Fruit fly (Drosophila melanogaster): ENCODE measurements around the gene kek6.

The kek6 gene

dm6 chr3R:31683048-31683857, 61.3 kb downstream of the kek6 start:
- TF ChIP-seq Dfd (GFP tag; optimal IDR thresholded peaks at IDR 0.05) (no peak), tai (GFP tag; optimal IDR thresholded peaks at IDR 0.05) (no peak), psq (GFP tag; optimal IDR thresholded peaks at IDR 0.05) (no peak), lola (GFP tag; optimal IDR thresholded peaks at IDR 0.05) (no peak), dsf (GFP tag; optimal IDR thresholded peaks at IDR 0.05; ENCODE audit: borderline replicate concordance) (no peak), sage (GFP tag; optimal IDR thresholded peaks at IDR 0.05) (no peak), Sp1 (GFP tag; optimal IDR thresholded peaks at IDR 0.05) (peak; percentile 20), CG9705 (GFP tag; optimal IDR thresholded peaks at IDR 0.05) (no peak), br (GFP tag; optimal IDR thresholded peaks at IDR 0.05) (peak; percentile 32), Dif (GFP tag; optimal IDR thresholded peaks at IDR 0.05; ENCODE audit: partially characterized antibody) (no peak), dmrt93B (GFP tag; optimal IDR thresholded peaks at IDR 0.05) (no peak), Rel (GFP tag; optimal IDR thresholded peaks at IDR 0.05) (no peak), Rel (tag; optimal IDR thresholded peaks at IDR 0.05) (no peak), Jra (GFP tag; optimal IDR thresholded peaks at IDR 0.05) (no peak), ey (GFP tag; optimal IDR thresholded peaks at IDR 0.05) (peak; percentile 2), Myc (optimal IDR thresholded peaks at IDR 0.05) (no peak), foxo (GFP tag; optimal IDR thresholded peaks at IDR 0.05) (peak in 1 of 2 experiments; percentile 61), usp (GFP tag; optimal IDR thresholded peaks at IDR 0.05) (no peak), Vsx2 (GFP tag; optimal IDR thresholded peaks at IDR 0.05; ENCODE audit: partially characterized antibody) (no peak), fru (GFP tag; optimal IDR thresholded peaks at IDR 0.05) (peak; percentile 64), CrebA (GFP tag; optimal IDR thresholded peaks at IDR 0.05; ENCODE audit: borderline replicate concordance) (no peak), Hr78 (GFP tag; optimal IDR thresholded peaks at IDR 0.05) (no peak), N (GFP tag; optimal IDR thresholded peaks at IDR 0.05) (no peak), Hnf4 (GFP tag; optimal IDR thresholded peaks at IDR 0.05) (no peak), Abd-B (GFP tag; optimal IDR thresholded peaks at IDR 0.05) (no peak), CG32264 (GFP tag; optimal IDR thresholded peaks at IDR 0.05) (no peak), HLH106 (tag; optimal IDR thresholded peaks at IDR 0.05) (peak; percentile 11), h (GFP tag; optimal IDR thresholded peaks at IDR 0.05) (peak; percentile 49), rgr (GFP tag; optimal IDR thresholded peaks at IDR 0.05) (peak; percentile 13), Mio (GFP tag; optimal IDR thresholded peaks at IDR 0.05) (no peak), GATAd (GFP tag; optimal IDR thresholded peaks at IDR 0.05) (no peak), jim (GFP tag; optimal IDR thresholded peaks at IDR 0.05) (no peak), pan (optimal IDR thresholded peaks at IDR 0.05) (no peak), woc (GFP tag; optimal IDR thresholded peaks at IDR 0.05) (peak; percentile 46), Hr83 (GFP tag; optimal IDR thresholded peaks at IDR 0.05; ENCODE audit: poor library complexity, severe bottlenecking) (no peak), OdsH (GFP tag; optimal IDR thresholded peaks at IDR 0.05) (no peak), sv (GFP tag; optimal IDR thresholded peaks at IDR 0.05) (no peak), dl (GFP tag; optimal IDR thresholded peaks at IDR 0.05; ENCODE audit: insufficient read depth in 1 of 2, partially characterized antibody in 2 of 2) (no peak), brk (GFP tag; optimal IDR thresholded peaks at IDR 0.05) (no peak)

dm6 chr3R:31686692-31687351, 64.9 kb downstream of the kek6 start:
- no peak for TF ChIP-seq lola (GFP tag; optimal IDR thresholded peaks at IDR 0.05)
- peak; percentile 84 for TF ChIP-seq OdsH (GFP tag; optimal IDR thresholded peaks at IDR 0.05)
- peak; percentile 84 for TF ChIP-seq sage (GFP tag; optimal IDR thresholded peaks at IDR 0.05)
- no peak for TF ChIP-seq dl (GFP tag; optimal IDR thresholded peaks at IDR 0.05; ENCODE audit: insufficient read depth in 1 of 2, partially characterized antibody in 2 of 2)
- no peak for TF ChIP-seq Vsx2 (GFP tag; optimal IDR thresholded peaks at IDR 0.05; ENCODE audit: partially characterized antibody)
- peak; percentile 79 for TF ChIP-seq CG9705 (GFP tag; optimal IDR thresholded peaks at IDR 0.05)
- TF ChIP-seq GATAd (GFP tag; optimal IDR thresholded peaks at IDR 0.05) = no peak
- TF ChIP-seq dsf (GFP tag; optimal IDR thresholded peaks at IDR 0.05; ENCODE audit: borderline replicate concordance) = no peak
- no peak for TF ChIP-seq Dif (GFP tag; optimal IDR thresholded peaks at IDR 0.05; ENCODE audit: partially characterized antibody)
- TF ChIP-seq dmrt93B (GFP tag; optimal IDR thresholded peaks at IDR 0.05) = peak; percentile 70
- no peak for TF ChIP-seq Dfd (GFP tag; optimal IDR thresholded peaks at IDR 0.05)
- TF ChIP-seq h (GFP tag; optimal IDR thresholded peaks at IDR 0.05) = peak; percentile 90
- peak; percentile 57 for TF ChIP-seq tai (GFP tag; optimal IDR thresholded peaks at IDR 0.05)
- TF ChIP-seq usp (GFP tag; optimal IDR thresholded peaks at IDR 0.05) = no peak
- peak in 1 of 2 experiments; percentile 91 for TF ChIP-seq foxo (GFP tag; optimal IDR thresholded peaks at IDR 0.05)
- TF ChIP-seq psq (GFP tag; optimal IDR thresholded peaks at IDR 0.05) = peak; percentile 79
- no peak for TF ChIP-seq CG32264 (GFP tag; optimal IDR thresholded peaks at IDR 0.05)
- TF ChIP-seq Rel (GFP tag; optimal IDR thresholded peaks at IDR 0.05) = no peak
- TF ChIP-seq Rel (tag; optimal IDR thresholded peaks at IDR 0.05) = peak; percentile 61
- TF ChIP-seq brk (GFP tag; optimal IDR thresholded peaks at IDR 0.05) = peak; percentile 59
- no peak for TF ChIP-seq CrebA (GFP tag; optimal IDR thresholded peaks at IDR 0.05; ENCODE audit: borderline replicate concordance)
- peak; percentile 87 for TF ChIP-seq ey (GFP tag; optimal IDR thresholded peaks at IDR 0.05)
- peak; percentile 83 for TF ChIP-seq br (GFP tag; optimal IDR thresholded peaks at IDR 0.05)
- TF ChIP-seq N (GFP tag; optimal IDR thresholded peaks at IDR 0.05) = no peak
- TF ChIP-seq sv (GFP tag; optimal IDR thresholded peaks at IDR 0.05) = peak; percentile 81
- TF ChIP-seq pan (optimal IDR thresholded peaks at IDR 0.05) = no peak
- no peak for TF ChIP-seq Mio (GFP tag; optimal IDR thresholded peaks at IDR 0.05)
- no peak for TF ChIP-seq jim (GFP tag; optimal IDR thresholded peaks at IDR 0.05)
- TF ChIP-seq woc (GFP tag; optimal IDR thresholded peaks at IDR 0.05) = peak; percentile 63
- no peak for TF ChIP-seq Abd-B (GFP tag; optimal IDR thresholded peaks at IDR 0.05)
- TF ChIP-seq rgr (GFP tag; optimal IDR thresholded peaks at IDR 0.05) = peak; percentile 83
- TF ChIP-seq Sp1 (GFP tag; optimal IDR thresholded peaks at IDR 0.05) = peak; percentile 89
- TF ChIP-seq fru (GFP tag; optimal IDR thresholded peaks at IDR 0.05) = peak; percentile 92
- TF ChIP-seq Jra (GFP tag; optimal IDR thresholded peaks at IDR 0.05) = peak; percentile 65
- TF ChIP-seq Hnf4 (GFP tag; optimal IDR thresholded peaks at IDR 0.05) = peak; percentile 84
- TF ChIP-seq Hr78 (GFP tag; optimal IDR thresholded peaks at IDR 0.05) = no peak
- TF ChIP-seq Myc (optimal IDR thresholded peaks at IDR 0.05) = no peak
- no peak for TF ChIP-seq Hr83 (GFP tag; optimal IDR thresholded peaks at IDR 0.05; ENCODE audit: poor library complexity, severe bottlenecking)
- TF ChIP-seq HLH106 (tag; optimal IDR thresholded peaks at IDR 0.05) = peak; percentile 85
